Worm (Caenorhabditis elegans) whole organism, young adult: ENCODE measurements around the gene cyy-1.

ENCODE experiments used
- B0019.2 ChIP-seq: fragments of 200-800 bp; sonication (Bioruptor generic); conservative IDR thresholded peaks from 2 replicates; pipeline ENCODE4 v1.3.6; 2022; ENCODE audit warnings: missing genetic modification reagents, missing genetic modification characterization, missing compliant biosample characterization
- B0035.1 ChIP-seq: sonication (generic microtip); optimal IDR thresholded peaks from 2 replicates; lab custom pipeline; 2016; ENCODE audit warnings: missing genetic modification characterization, mild to moderate bottlenecking, missing compliant biosample characterization, missing genotype, missing genetic modification reagents
- C17E4.6 ChIP-seq: fragments of 200-800 bp; sonication (Bioruptor generic); IDR thresholded peaks from 2 replicates; pipeline ENCODE4 v1.3.6; 2022; ENCODE audit warnings: missing genetic modification reagents, missing genetic modification characterization, missing compliant biosample characterization
- F33H1.4 ChIP-seq: fragments of 200-800 bp; sonication (Bioruptor generic); IDR thresholded peaks from 2 replicates; pipeline ENCODE4 v1.3.6; 2022; ENCODE audit warnings: missing genetic modification reagents, missing genetic modification characterization, missing compliant biosample characterization
- F57A8.1 ChIP-seq: fragments of 200-800 bp; sonication (Bioruptor generic); optimal IDR thresholded peaks from 2 replicates; lab custom pipeline; 2018; ENCODE audit warnings: mild to moderate bottlenecking, missing genetic modification characterization, moderate library complexity, missing compliant biosample characterization
- F57C9.4 ChIP-seq: sonication (generic microtip); optimal IDR thresholded peaks from 2 replicates; lab custom pipeline; 2017; ENCODE audit warnings: mild to moderate bottlenecking, missing genetic modification characterization, missing compliant biosample characterization
- K12H6.12 ChIP-seq: fragments of 200-800 bp; sonication (Bioruptor generic); optimal IDR thresholded peaks from 2 replicates; lab custom pipeline; 2018; ENCODE audit warnings: mild to moderate bottlenecking, missing genetic modification characterization, missing compliant biosample characterization
- T26A5.8 ChIP-seq: sonication (generic microtip); optimal IDR thresholded peaks from 2 replicates; lab custom pipeline; 2016; ENCODE audit warnings: missing genetic modification characterization, missing compliant biosample characterization
- Y53F4B.3 ChIP-seq: fragments of 200-800 bp; sonication (Bioruptor generic); IDR thresholded peaks from 2 replicates; pipeline ENCODE4 v1.3.6; 2022; ENCODE audit warnings: missing genetic modification reagents, missing genetic modification characterization, missing compliant biosample characterization
- Y95B8A.8 ChIP-seq: fragments of 200-800 bp; sonication (Bioruptor generic); IDR thresholded peaks from 2 replicates; pipeline ENCODE4 v1.3.6; 2022; ENCODE audit warnings: missing genetic modification reagents, missing genetic modification characterization, missing compliant biosample characterization
- ZK185.1 ChIP-seq: sonication (generic microtip); optimal IDR thresholded peaks from 2 replicates; lab custom pipeline; 2016; ENCODE audit warnings: mild to moderate bottlenecking, missing genetic modification characterization, missing compliant biosample characterization; ENCODE audit not compliant: poor library complexity, severe bottlenecking
- bed-1 ChIP-seq: fragments of 200-800 bp; sonication (Bioruptor generic); IDR thresholded peaks from 2 replicates; pipeline ENCODE4 v1.3.6; 2022; ENCODE audit warnings: missing genetic modification reagents, missing genetic modification characterization, missing compliant biosample characterization
- bed-2 ChIP-seq: fragments of 200-800 bp; sonication (Bioruptor generic); IDR thresholded peaks from 2 replicates; pipeline ENCODE4 v1.3.6; 2022; ENCODE audit warnings: missing genetic modification reagents, missing genetic modification characterization, missing compliant biosample characterization
- ccch-3 ChIP-seq: fragments of 200-800 bp; sonication (Bioruptor generic); optimal IDR thresholded peaks from 2 replicates; lab custom pipeline; 2018; ENCODE audit warnings: mild to moderate bottlenecking, missing genetic modification characterization, missing compliant biosample characterization
- cebp-2 ChIP-seq: fragments of 200-800 bp; sonication (Bioruptor generic); IDR thresholded peaks from 2 replicates; pipeline ENCODE4 v1.3.6; 2022; ENCODE audit warnings: missing genetic modification characterization, missing compliant biosample characterization
- ceh-79 ChIP-seq: sonication (generic microtip); optimal IDR thresholded peaks from 2 replicates; lab custom pipeline; 2017; ENCODE audit warnings: mild to moderate bottlenecking, missing genetic modification characterization, missing compliant biosample characterization
- die-1 ChIP-seq: sonication (generic microtip); optimal IDR thresholded peaks from 2 replicates; lab custom pipeline; 2016; ENCODE audit warnings: missing genotype, mild to moderate bottlenecking, missing genetic modification characterization, missing compliant biosample characterization
- dox-1 ChIP-seq: fragments of 200-800 bp; sonication (Bioruptor generic); IDR thresholded peaks from 2 replicates; pipeline ENCODE4 v1.3.6; 2022; ENCODE audit warnings: missing genetic modification reagents, missing genetic modification characterization, missing compliant biosample characterization
- dpff-1 ChIP-seq: sonication (generic microtip); optimal IDR thresholded peaks from 2 replicates; lab custom pipeline; 2017; ENCODE audit warnings: mild to moderate bottlenecking, missing genetic modification characterization, missing compliant biosample characterization
- dpl-1 ChIP-seq: fragments of 150-350 bp; optimal IDR thresholded peaks from 2 replicates; lab custom pipeline; 2014; ENCODE audit warnings: missing biosample characterization, missing genetic modification reagents, missing genetic modification characterization
- egl-44 ChIP-seq: fragments of 200-800 bp; sonication (Bioruptor generic); IDR thresholded peaks from 2 replicates; pipeline ENCODE4 v1.3.6; 2022; ENCODE audit warnings: missing genetic modification reagents, missing genetic modification characterization, missing compliant biosample characterization
- egrh-3 ChIP-seq: fragments of 200-800 bp; sonication (Bioruptor generic); IDR thresholded peaks from 2 replicates; pipeline ENCODE4 v1.3.6; 2022; ENCODE audit warnings: missing genetic modification reagents, missing genetic modification characterization, missing compliant biosample characterization
- ekl-4 ChIP-seq: fragments of 200-800 bp; sonication (Bioruptor generic); IDR thresholded peaks from 2 replicates; pipeline ENCODE4 v1.3.6; 2022; ENCODE audit warnings: missing genetic modification reagents, missing genetic modification characterization, missing compliant biosample characterization
- ets-4 ChIP-seq: fragments of 200-800 bp; sonication (Bioruptor generic); optimal IDR thresholded peaks from 2 replicates; lab custom pipeline; 2018; ENCODE audit warnings: mild to moderate bottlenecking, missing genetic modification characterization, missing compliant biosample characterization
- him-1 ChIP-seq: sonication (generic microtip); optimal IDR thresholded peaks from 2 replicates; lab custom pipeline; 2016; ENCODE audit warnings: missing genotype, missing genetic modification reagents, missing genetic modification characterization, missing compliant biosample characterization
- hlh-12 ChIP-seq: sonication (generic microtip); optimal IDR thresholded peaks from 2 replicates; lab custom pipeline; 2016; ENCODE audit warnings: missing genetic modification characterization, missing compliant biosample characterization
- hrde-1 ChIP-seq: sonication (generic microtip); optimal IDR thresholded peaks from 2 replicates; lab custom pipeline; 2016; ENCODE audit warnings: missing genetic modification characterization, mild to moderate bottlenecking, missing compliant biosample characterization, moderate library complexity, missing genotype, missing genetic modification reagents, borderline replicate concordance
- lag-1 ChIP-seq: fragments of 200-800 bp; sonication (Bioruptor generic); IDR thresholded peaks from 2 replicates; pipeline ENCODE4 v1.3.6; 2022; ENCODE audit warnings: missing genetic modification reagents, missing genetic modification characterization, missing compliant biosample characterization
- lir-1 ChIP-seq: fragments of 200-800 bp; sonication (Bioruptor generic); conservative IDR thresholded peaks from 2 replicates; pipeline ENCODE4 v1.3.6; 2022; ENCODE audit warnings: missing genetic modification reagents, missing genetic modification characterization, missing compliant biosample characterization
- madf-3 ChIP-seq: fragments of 200-800 bp; sonication (Bioruptor generic); IDR thresholded peaks from 2 replicates; pipeline ENCODE4 v1.3.6; 2022; ENCODE audit warnings: missing genetic modification reagents, missing genetic modification characterization, missing compliant biosample characterization
- madf-6 ChIP-seq: fragments of 200-800 bp; sonication (Bioruptor generic); IDR thresholded peaks from 2 replicates; pipeline ENCODE4 v1.3.6; 2022; ENCODE audit warnings: missing genetic modification reagents, missing genetic modification characterization, missing compliant biosample characterization
- madf-8 ChIP-seq: fragments of 200-800 bp; sonication (Bioruptor generic); conservative IDR thresholded peaks from 2 replicates; pipeline ENCODE4 v1.3.6; 2022; ENCODE audit warnings: missing genetic modification reagents, missing genetic modification characterization, missing compliant biosample characterization
- mes-4 ChIP-seq: sonication (generic microtip); optimal IDR thresholded peaks from 2 replicates; lab custom pipeline; 2016; ENCODE audit warnings: missing genotype, missing genetic modification characterization, missing compliant biosample characterization
- mxl-1 ChIP-seq: sonication (generic microtip); optimal IDR thresholded peaks from 2 replicates; lab custom pipeline; 2016; ENCODE audit warnings: missing genetic modification characterization, missing compliant biosample characterization
- nhr-120 ChIP-seq: fragments of 200-800 bp; sonication (Bioruptor generic); IDR thresholded peaks from 2 replicates; pipeline ENCODE4 v1.3.6; 2022; ENCODE audit warnings: missing genetic modification characterization, missing compliant biosample characterization
- nhr-27 ChIP-seq: fragments of 200-800 bp; sonication (Bioruptor generic); optimal IDR thresholded peaks from 2 replicates; lab custom pipeline; 2018; ENCODE audit warnings: mild to moderate bottlenecking, missing genetic modification characterization, moderate library complexity, missing compliant biosample characterization
- nhr-80 ChIP-seq: sonication (generic microtip); optimal IDR thresholded peaks from 2 replicates; lab custom pipeline; 2016; ENCODE audit warnings: missing genetic modification characterization, missing compliant biosample characterization
- repo-1 ChIP-seq: sonication (generic microtip); optimal IDR thresholded peaks from 2 replicates; lab custom pipeline; 2017; ENCODE audit warnings: mild to moderate bottlenecking, missing genetic modification characterization, missing compliant biosample characterization
- rpc-1 ChIP-seq, 2 experiments: fragments of 150-350 bp in 1 of 2; sonication (generic microtip) in 1 of 2; optimal IDR thresholded peaks; 2 replicates each; lab custom pipeline; 2014 to 2018; ENCODE audit warnings: missing biosample characterization in 1 of 2, missing genetic modification characterization in 1 of 2, missing genetic modification reagents in 1 of 2, missing genotype in 1 of 2
- snpc-4 ChIP-seq, 5 experiments: fragments of 150-350 bp in 1 of 5; sonication (generic microtip) in 4 of 5; optimal IDR thresholded peaks; 2 replicates each; lab custom pipeline; 2014 to 2018; ENCODE audit warnings: missing genetic modification characterization in 5 of 5, missing biosample characterization in 3 of 5, antibody characterized with exemption in 2 of 5, mild to moderate bottlenecking in 2 of 5, missing compliant biosample characterization in 2 of 5, missing genotype in 2 of 5, moderate library complexity in 2 of 5, missing genetic modification reagents in 1 of 5
- sptf-2 ChIP-seq: fragments of 200-800 bp; sonication (Bioruptor generic); optimal IDR thresholded peaks from 2 replicates; lab custom pipeline; 2018; ENCODE audit warnings: mild to moderate bottlenecking, missing genetic modification characterization, missing compliant biosample characterization
- tbp1 ChIP-seq: fragments of 200-800 bp; sonication (Bioruptor generic); optimal IDR thresholded peaks from 2 replicates; lab custom pipeline; 2018; ENCODE audit warnings: mild to moderate bottlenecking, missing genetic modification characterization, missing compliant biosample characterization
- tlf-1 ChIP-seq: fragments of 200-800 bp; sonication (Bioruptor generic); optimal IDR thresholded peaks from 2 replicates; lab custom pipeline; 2018; ENCODE audit warnings: mild to moderate bottlenecking, missing genetic modification characterization, missing compliant biosample characterization
- xnd-1 ChIP-seq: sonication (generic microtip); optimal IDR thresholded peaks from 2 replicates; lab custom pipeline; 2016; ENCODE audit warnings: missing genotype, missing genetic modification reagents, missing genetic modification characterization, missing compliant biosample characterization
- ztf-18 ChIP-seq: sonication (generic microtip); optimal IDR thresholded peaks from 2 replicates; lab custom pipeline; 2016; ENCODE audit warnings: missing genotype, mild to moderate bottlenecking, missing genetic modification characterization, missing compliant biosample characterization
- ztf-28 ChIP-seq: fragments of 200-800 bp; sonication (Bioruptor generic); IDR thresholded peaks from 2 replicates; pipeline ENCODE4 v1.3.6; 2022; ENCODE audit warnings: missing genetic modification reagents, missing genetic modification characterization, missing compliant biosample characterization

cyy-1 gene

DNA sequence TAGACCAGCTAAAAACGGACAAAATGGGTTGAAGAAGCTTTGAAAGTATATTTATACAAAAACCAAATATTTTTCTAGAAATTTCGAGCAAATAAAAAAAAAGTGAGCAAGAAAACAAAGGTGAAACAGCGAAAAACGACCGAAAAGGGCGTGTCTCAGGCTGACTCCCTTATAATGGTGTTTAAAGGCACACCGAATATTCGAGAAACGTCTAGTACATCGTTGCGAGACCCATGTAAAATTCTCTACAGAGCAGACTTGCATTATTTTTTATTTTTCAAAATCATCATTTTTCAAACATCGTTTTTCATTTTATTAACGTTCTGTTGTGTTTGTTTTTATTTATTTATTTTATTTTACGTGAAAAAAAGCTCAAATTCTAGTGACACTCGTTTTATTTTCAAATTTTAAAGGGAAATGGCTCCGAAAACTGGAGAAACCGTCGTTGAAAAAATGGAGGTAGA, 41.3 kb downstream of the cyy-1 start, which contains the start of gene rpn-3 (continued):
- TF ChIP-seq madf-8 (GFP tag; lab: Robert Waterston, UW) (peak; percentile 80), F33H1.4 (GFP tag; lab: Robert Waterston, UW) (peak; percentile 100), sptf-2 (GFP tag; lab: Kevin White, UChicago) (no peak), tbp1 (GFP tag; lab: Kevin White, UChicago) (peak; percentile 79), nhr-27 (no peak), madf-6 (GFP tag; lab: Robert Waterston, UW) (peak; percentile 96), T26A5.8 (no peak)
- TF ChIP-seq, all 124 proteins: peak for 78

DNA sequence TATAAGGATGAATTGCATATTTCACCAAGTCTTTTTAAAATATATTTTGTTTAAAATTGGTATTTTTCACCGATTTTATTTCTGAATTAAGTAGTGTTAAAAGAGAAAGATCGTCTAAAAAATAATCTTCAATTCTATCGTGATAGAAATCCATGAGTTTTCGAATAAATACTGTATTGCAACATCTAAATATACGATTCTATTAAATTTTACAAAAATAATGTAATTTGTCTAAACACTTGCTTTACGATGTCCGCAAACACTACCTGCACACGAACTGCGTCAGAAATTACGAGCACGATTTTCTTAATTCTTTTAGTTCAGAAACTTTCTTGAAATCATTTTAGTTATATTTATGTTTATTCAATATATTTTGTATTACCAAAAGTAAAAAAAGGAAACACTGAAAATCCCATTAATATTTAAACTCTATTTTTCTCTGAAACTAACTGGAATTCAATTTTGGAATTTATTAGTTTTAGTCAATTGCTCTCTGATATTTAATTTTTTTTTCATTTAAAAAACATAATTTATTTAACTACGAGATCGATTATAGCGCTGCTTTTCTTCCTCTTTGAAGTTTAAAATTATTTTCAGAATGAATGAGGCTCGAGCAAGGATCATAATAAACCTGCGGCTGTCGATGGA, 43.6 kb downstream of the cyy-1 start, which contains the start of gene mrpl-32:
mrpl-32 (plus strand) TSS at position 598 of the 648 bp plus-strand sequence.
- TF ChIP-seq ekl-4 (GFP tag; lab: Robert Waterston, UW), result peak; percentile 79
- no peak for TF ChIP-seq egl-44 (GFP tag; lab: Robert Waterston, UW)
- peak; percentile 35 for TF ChIP-seq tlf-1 (GFP tag; lab: Kevin White, UChicago)
- TF ChIP-seq hrde-1 (tag; lab: Kevin White, UChicago), result no peak
- no peak for TF ChIP-seq K12H6.12 (tag; lab: Kevin White, UChicago)
- no peak for TF ChIP-seq ZK185.1
- TF ChIP-seq mxl-1, result no peak
- TF ChIP-seq repo-1, result peak; percentile 89
- 0 out of 2 replicates have a peak, but pooled peaks have one; percentile 79 for TF ChIP-seq bed-1 (GFP tag; lab: Robert Waterston, UW)
- no peak for TF ChIP-seq mes-4 (tag; lab: Kevin White, UChicago)
- TF ChIP-seq ccch-3 (GFP tag; lab: Kevin White, UChicago), result no peak
- TF ChIP-seq bed-2 (GFP tag; lab: Robert Waterston, UW), result no peak
- TF ChIP-seq ets-4, result no peak
- TF ChIP-seq lir-1 (GFP tag; lab: Robert Waterston, UW), result no peak
- TF ChIP-seq madf-3 (GFP tag; lab: Robert Waterston, UW), result no peak
- TF ChIP-seq die-1 (tag; lab: Kevin White, UChicago), result no peak
- no peak for TF ChIP-seq lag-1
- TF ChIP-seq egrh-3 (GFP tag; lab: Robert Waterston, UW), result no peak
- TF ChIP-seq dpl-1 (GFP tag; lab: Kevin White, UChicago), result no peak
- peak; percentile 8 for TF ChIP-seq rpc-1 (optimal IDR thresholded peaks at IDR 0.05; lab: Kevin White, UChicago)
- no peak for TF ChIP-seq rpc-1 (tag; optimal IDR thresholded peaks at IDR 0.05; lab: Kevin White, UChicago)
- TF ChIP-seq xnd-1 (tag; lab: Kevin White, UChicago), result peak; percentile 38
- no peak for TF ChIP-seq nhr-120 (GFP tag; lab: Robert Waterston, UW)
- TF ChIP-seq F57A8.1, result no peak
- TF ChIP-seq ceh-79 (tag; lab: Kevin White, UChicago), result peak; percentile 20
- TF ChIP-seq hlh-12, result no peak
- no peak for TF ChIP-seq him-1 (tag; lab: Kevin White, UChicago)
- TF ChIP-seq nhr-80, result no peak
- peak; percentile 46 for TF ChIP-seq snpc-4 (GFP tag; optimal IDR thresholded peaks at IDR 0.05; lab: Kevin White, UChicago)
- TF ChIP-seq snpc-4 (tag; optimal IDR thresholded peaks at IDR 0.05; lab: Kevin White, UChicago), result peak in 2 of 4 experiments; percentile 21 to 64
- TF ChIP-seq Y95B8A.8 (GFP tag; lab: Robert Waterston, UW), result no peak
- peak; percentile 12 for TF ChIP-seq dpff-1 (tag; lab: Kevin White, UChicago)
- no peak for TF ChIP-seq Y53F4B.3 (GFP tag; lab: Robert Waterston, UW)
- TF ChIP-seq B0035.1, result no peak
- no peak for TF ChIP-seq C17E4.6
- TF ChIP-seq ztf-18 (tag; lab: Kevin White, UChicago), result no peak
- TF ChIP-seq ztf-28 (GFP tag; lab: Robert Waterston, UW), result no peak
- TF ChIP-seq cebp-2, result no peak
- TF ChIP-seq F57C9.4 (tag; lab: Kevin White, UChicago), result no peak
- TF ChIP-seq dox-1 (GFP tag; lab: Robert Waterston, UW), result no peak
- no peak for TF ChIP-seq B0019.2
